Fruit fly (Drosophila melanogaster): Measurements from ENCODE around the gene Rpn12.
"Not testable (repeated sequence)": the region's sequence is repeated elsewhere in the genome, so short reads cannot be mapped to it uniquely, and the experiment has no call there.

Gene Rpn12

DNA sequence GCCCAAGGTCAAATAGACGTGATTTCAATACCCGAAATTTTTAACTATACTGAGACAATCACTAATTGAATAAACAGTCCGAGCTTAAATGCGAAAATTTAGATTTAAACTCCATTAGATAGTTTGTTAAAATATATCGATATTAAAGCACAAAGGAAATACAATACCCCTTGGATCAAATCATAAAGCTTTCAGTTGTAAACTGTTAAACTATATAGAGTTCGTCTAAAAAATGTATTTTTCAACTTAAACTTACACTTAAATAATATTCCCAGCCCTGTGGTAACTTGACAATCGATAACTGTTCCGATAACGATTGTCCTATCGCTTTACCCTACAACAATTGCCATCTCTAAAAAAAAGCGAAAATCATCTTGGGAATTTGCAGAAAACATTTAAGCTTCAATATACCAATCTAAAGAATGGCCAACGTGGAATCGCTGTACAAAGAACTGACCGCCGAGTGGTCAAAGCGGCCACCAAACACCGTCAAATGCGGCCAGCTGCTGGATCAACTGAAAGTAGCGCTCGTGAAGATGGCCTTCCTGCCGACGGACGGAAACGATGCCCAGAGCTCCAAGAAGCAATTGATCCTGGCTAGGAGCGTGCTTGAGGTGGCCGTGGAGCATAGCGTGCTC is at the start of gene Rpn12:
Rpn12 (plus strand) TSS at position 351 of the 638 bp plus-strand sequence.
- TF ChIP-seq CTCF (optimal IDR thresholded peaks at IDR 0.05) (no peak), CG8478 (optimal IDR thresholded peaks at IDR 0.05) (no peak)

DNA sequence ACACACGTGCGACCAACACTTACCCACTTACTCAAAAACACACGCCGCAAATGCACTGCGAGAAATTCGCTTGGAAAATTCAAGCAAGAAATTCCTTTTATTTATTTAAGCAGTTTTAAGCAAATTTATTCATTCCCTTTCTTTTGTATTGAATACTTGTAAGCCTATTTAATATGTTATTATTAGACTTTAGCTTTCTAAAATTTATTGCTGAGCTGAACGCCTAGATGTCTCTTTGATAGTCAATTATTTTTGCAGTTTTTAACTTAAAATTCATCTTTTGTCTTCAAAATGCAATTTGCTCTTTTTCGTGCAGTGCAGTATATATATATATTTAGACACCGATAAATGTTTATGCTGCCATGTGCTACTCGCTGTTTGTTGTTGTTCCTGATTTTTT is 48.9 kb upstream of the Rpn12 start:
- TF ChIP-seq CTCF (optimal IDR thresholded peaks at IDR 0.05) = no peak
- no peak for TF ChIP-seq CG8478 (optimal IDR thresholded peaks at IDR 0.05)

DNA sequence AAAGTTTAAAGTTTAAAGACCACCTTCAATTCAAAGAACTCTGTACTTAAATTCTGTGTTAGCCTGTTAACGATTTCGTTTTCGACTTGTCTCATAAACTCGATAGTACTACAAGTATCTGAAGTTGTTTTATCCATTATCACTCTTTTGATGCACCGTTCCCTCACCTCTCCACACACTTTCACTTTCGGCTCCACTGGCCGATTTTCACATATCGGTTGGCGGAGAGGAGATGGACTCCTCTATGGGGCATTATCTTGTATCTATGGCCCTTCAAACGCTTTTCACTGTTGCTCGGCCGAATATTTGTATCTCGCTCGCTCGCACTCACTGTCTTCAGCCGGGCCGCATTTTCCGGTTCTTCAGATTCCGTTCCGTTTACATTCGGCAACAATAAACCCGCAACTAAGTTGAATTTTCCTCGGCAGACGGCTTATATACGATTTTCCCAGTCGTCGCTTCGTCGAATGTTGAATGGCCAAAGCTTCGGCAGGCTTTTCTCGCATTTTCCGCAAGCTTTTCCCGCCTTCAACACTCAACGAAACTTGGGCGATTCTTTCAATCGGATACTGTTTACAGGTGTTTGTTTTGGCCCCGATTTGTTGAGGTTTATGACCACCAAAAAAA is 39.7 kb upstream of the Rpn12 start, which contains the start of gene CG43373:
CG43373 (minus strand) TSS at position 373 of the 627 bp plus-strand sequence.
- TF ChIP-seq CTCF (optimal IDR thresholded peaks at IDR 0.05) (no peak), CG8478 (optimal IDR thresholded peaks at IDR 0.05) (no peak)

DNA sequence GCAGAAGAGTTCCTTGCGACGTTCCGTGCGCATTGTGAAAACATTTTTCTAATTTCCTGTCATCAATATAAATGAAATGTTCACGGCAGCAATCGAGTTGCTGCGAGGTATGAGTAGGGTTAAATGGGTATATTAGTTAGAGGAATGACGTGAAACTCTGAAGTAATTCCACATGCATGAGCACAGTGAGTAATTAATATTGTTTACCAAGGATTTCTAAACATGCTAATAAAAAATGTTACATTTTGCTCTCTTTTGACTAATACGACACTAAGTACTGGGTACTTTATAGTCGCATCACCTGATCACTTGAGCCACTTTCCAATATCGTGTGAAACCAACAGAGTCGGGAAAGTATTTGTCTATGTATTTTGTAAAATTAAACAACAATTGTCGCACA is 38.6 kb upstream of the Rpn12 start:
- TF ChIP-seq CTCF (optimal IDR thresholded peaks at IDR 0.05) (no peak), CG8478 (optimal IDR thresholded peaks at IDR 0.05) (no peak)

DNA sequence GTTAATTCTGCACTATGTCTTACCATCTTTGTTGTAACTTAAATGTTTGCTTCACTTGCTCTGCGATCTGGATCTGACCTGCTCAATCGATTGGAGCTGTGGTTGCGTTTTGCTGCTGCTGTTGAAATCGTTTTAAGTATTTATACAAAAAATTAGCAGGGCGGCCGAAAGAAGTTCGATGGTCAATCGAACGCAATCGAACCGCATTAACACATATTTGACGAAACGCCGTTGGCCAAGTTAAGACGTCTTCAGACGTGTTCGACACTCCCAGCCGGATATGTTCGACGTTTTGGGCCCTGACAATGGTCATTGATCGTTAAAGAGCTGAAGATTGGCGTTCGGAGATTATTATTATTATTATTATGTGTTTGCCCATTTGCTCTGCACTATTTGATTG is 37.3 kb upstream of the Rpn12 start, which contains the start of gene CG13033:
CG13033 (minus strand) TSS at position 118 of the 400 bp plus-strand sequence.
- TF ChIP-seq CTCF (optimal IDR thresholded peaks at IDR 0.05) = no peak
- TF ChIP-seq CG8478 (optimal IDR thresholded peaks at IDR 0.05) = no peak

DNA sequence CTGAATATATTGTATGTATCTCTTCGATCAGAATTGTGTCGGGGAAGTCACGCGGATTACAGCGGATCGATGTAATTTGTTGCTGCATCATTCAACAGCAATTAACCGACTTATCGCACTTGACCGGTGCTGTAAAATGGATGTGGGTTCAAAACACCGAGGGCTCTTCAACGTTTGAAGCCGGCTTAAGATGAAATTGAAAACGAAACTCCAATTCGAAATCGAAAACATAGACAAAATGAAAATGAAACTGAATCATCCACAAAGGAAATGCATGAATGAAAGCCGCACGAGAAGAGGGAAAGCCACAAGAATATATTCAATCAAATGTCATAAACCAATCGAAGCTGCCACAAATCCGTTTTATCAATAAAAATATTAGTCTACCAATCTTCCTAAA is 36.7 kb upstream of the Rpn12 start:
- TF ChIP-seq CG8478 (optimal IDR thresholded peaks at IDR 0.05) (no peak), CTCF (optimal IDR thresholded peaks at IDR 0.05) (no peak)

DNA sequence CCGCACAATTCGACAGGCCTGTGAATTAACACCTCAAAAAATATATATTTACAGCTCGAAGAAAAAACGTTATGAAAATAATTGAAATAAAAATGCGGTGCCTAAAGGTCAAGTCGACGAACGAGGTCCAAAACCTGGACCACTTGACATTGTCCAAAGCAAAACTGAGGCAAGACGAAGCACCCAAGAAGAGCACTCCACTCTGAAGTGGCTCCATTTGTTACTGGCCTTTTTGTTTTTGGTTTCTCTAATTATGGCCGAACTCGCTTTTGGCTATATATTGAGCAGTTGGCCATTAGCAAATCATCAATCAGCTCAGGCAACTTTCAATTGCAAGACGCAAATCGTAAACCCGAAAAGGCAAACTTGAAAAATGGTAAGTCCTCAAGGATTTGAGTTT is 26.3 kb upstream of the Rpn12 start, which contains the start of gene CG4229:
CG4229 (plus strand) TSS at position 301 of the 400 bp plus-strand sequence.
- TF ChIP-seq CG8478 (optimal IDR thresholded peaks at IDR 0.05) (no peak), CTCF (optimal IDR thresholded peaks at IDR 0.05) (no peak)

DNA sequence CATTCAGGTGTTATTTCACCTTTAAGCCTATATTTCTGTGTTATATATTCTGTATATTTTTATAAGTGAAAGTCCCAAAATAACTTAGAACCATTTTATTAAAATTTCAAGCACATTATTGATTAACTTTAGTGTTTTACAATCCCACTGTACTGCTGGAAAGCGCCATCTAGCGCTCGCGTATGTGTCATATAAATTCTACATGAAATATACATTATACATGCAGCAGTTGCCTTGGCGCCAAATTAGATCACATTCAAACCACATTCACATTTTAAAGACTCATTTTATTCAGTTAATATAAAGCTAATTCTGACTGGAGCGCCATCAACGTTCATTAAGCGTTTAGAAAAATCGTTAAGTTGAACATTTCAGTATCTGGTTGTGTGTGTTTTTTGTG is 19.5 kb upstream of the Rpn12 start:
- TF ChIP-seq CG8478 (optimal IDR thresholded peaks at IDR 0.05) (no peak), CTCF (optimal IDR thresholded peaks at IDR 0.05) (peak; percentile 86 to 92)

DNA sequence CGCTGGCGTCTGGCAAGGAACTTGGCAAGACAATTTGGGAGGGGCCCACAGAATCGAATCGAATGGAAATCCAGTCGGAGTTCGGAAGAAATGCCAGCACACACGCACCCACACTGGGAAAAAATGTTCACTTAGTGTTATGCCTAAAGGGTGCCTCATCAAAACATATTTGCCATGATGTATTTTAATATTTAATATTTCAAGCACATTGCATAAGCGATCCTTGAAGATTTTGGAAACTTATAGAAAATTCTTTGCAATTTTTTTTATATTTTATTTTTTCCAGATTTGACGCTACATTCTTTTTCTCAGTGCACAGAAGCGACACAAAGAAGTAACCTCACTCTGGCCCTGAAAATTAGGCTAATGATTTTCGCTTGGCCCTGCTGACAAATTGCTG is 16.7 kb upstream of the Rpn12 start:
- no peak for TF ChIP-seq CTCF (optimal IDR thresholded peaks at IDR 0.05)
- no peak for TF ChIP-seq CG8478 (optimal IDR thresholded peaks at IDR 0.05)

DNA sequence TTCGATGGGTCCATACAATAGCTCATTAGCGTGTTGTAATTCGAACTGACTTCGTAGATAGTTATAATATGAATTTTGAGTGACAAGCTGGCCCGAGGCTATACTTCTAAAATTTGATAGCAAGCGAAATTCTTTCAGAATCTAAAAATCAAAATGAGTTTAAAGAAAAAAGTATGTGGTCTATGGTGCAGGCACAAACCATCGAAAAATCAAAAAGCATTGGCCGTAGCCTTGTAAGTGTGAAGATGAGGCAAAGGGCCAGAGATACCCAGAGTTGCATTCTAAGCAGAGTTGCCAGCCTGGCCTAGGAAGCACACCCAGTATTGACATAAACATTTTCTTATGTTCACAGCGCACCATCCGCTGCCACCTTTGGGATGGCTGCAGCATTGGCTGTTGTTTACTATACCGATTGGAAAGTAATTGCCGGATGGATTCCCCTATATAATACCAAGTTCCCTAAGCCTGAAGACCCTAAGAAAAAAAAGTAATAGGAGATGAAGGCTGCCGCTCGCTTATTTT is 16.1 kb upstream of the Rpn12 start, which contains the start of gene UQCR-6.4L:
UQCR-6.4L (plus strand) TSS at position 51 of the 522 bp plus-strand sequence.
- TF ChIP-seq CTCF (optimal IDR thresholded peaks at IDR 0.05) = no peak
- no peak for TF ChIP-seq CG8478 (optimal IDR thresholded peaks at IDR 0.05)

DNA sequence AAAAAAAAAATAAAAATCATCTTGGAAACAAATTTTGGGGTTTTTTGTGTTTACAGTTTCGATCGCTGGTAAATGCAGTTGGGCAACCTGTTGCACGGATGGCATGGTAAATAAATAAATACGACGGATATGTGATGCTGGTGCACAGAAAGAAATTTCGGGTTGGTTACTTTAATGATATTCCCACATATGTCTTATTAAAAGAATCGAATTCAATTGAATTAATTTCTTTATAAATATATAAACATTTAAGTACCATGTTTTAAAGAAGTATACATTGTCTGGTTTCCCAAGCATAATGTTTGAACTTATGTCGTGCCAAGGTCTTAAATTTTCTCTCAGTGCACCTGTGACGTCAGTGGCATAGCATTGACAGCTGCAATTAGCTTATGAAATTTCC is 15.3 kb upstream of the Rpn12 start:
- TF ChIP-seq CG8478 (optimal IDR thresholded peaks at IDR 0.05) (no peak), CTCF (optimal IDR thresholded peaks at IDR 0.05) (no peak)

DNA sequence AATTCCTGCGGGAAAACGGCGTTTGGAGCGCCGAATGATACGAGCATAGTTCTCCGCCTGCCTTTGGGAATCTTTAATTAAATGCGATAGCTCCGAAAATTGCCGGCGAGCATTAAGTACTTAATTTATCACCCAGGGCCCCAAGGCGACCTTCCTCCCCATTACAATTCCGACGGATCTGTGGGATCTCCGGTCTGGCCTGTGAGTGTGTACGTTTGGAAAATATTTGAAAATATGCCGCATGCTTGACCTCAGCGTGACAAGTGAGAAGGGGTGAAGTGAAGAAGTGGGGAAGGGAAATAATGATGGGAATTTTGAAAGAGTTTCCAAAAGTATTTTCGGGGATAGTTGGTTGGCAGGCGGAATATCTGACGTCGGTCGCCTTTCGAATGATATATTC is 13.4 kb upstream of the Rpn12 start:
- no peak for TF ChIP-seq CTCF (optimal IDR thresholded peaks at IDR 0.05)
- no peak for TF ChIP-seq CG8478 (optimal IDR thresholded peaks at IDR 0.05)

DNA sequence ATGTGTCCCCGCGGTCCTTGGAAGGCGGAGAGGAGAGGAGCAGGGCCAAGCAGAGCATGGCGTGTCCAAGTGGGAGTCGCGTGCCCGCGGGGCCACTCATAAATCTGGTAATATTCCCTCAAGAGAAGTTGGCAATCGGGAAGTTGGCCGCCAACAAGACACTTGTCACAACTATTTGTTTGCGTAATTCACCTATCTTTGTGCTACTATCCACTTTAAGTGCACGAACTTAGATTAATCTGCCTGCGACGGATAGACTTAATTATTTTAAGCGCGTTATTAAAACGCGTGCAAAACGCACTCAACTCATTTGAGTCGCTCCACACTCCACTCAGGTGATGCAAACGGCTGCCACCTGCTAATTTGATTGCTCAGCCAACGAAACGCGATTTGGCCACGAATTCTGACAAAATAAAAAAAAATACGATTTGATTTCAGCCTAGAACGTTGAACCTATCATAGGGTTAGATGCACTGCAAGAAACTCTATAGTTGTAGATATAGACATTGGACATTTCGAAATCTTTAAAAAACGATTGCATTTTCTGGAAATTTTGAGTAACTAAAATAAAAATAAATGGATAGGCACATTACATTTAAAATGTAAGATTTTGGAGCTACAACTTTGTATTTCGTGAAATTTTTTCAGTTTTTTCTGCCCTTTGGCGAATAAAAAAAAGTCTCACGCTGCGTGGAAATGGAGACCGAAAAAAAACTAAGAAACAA is 11.7 kb upstream of the Rpn12 start:
- TF ChIP-seq CG8478 (optimal IDR thresholded peaks at IDR 0.05) = no peak
- no peak for TF ChIP-seq CTCF (optimal IDR thresholded peaks at IDR 0.05)

DNA sequence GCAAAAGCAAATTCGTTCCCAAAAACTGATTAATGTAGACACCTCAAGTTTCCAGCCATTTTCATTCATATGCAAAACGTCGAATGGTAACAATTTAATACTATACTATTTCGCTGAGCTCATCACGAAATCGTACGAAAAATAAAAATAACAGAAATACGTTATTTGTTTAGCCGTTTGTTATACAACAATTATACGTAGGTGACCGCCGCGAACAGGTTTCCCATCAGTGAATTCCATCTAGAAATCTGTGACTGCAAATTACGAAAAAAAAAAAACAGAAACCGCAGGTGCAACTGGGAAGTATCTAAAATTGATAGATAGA is 11.1 kb upstream of the Rpn12 start:
- TF ChIP-seq CTCF (optimal IDR thresholded peaks at IDR 0.05) = no peak
- TF ChIP-seq CG8478 (optimal IDR thresholded peaks at IDR 0.05) = no peak

DNA sequence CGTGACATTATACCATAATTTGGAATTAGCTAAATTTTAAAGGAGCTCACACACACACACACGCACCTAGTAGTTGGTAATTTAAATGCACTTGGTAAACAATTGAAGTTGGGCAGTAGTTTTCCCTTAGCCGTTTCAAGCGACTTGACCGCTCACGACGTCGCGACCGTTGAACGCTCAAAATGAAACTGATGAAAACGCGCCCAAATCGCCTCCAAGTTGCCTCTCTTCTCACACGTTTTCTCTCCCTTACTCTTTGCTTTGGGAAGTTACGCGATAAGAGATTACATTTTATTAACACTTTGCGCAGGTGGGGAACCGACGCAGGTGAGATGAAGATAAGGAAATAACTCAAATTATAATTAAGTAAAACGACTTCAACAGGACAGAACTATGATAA is 10.6 kb upstream of the Rpn12 start:
- no peak for TF ChIP-seq CG8478 (optimal IDR thresholded peaks at IDR 0.05)
- TF ChIP-seq CTCF (optimal IDR thresholded peaks at IDR 0.05) = no peak

DNA sequence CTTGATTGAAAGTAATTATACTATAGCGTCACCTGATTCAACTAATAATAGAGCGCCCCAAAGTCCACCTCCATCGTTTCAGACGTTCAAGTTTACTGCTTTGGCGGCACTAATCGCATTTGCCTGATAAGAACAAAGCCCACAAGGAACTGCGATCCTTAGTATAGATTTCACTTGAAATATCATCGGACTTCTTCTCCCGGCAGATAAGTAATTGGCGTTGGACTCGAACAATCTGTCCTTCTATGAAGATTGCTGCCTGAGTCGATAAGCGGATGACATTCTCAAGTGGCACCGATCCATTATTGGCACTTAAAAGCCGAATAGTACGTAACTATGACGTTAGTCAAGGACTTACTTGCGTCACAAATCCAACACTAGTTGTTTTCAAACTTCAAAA is 9.6 kb upstream of the Rpn12 start, which contains the start of gene Mipp1:
Mipp1 (minus strand) TSS at position 101 of the 400 bp plus-strand sequence.
- not testable (repeated sequence) for TF ChIP-seq CTCF, CG8478 (optimal IDR thresholded peaks at IDR 0.05)
